Fruit fly (Drosophila melanogaster) whole organism, embryonic: ENCODE data around the gene mldr.

Source experiments
- CG10431 ChIP-seq: fragments of 200-800 bp; sonication (Bioruptor generic); optimal IDR thresholded peaks from 3 replicates; lab custom pipeline; 2018; ENCODE audit warnings: missing biosample characterization, mild to moderate bottlenecking, missing genetic modification characterization
- CG11093 ChIP-seq: fragments of 200-800 bp; sonication (Bioruptor generic); IDR thresholded peaks from 3 replicates; pipeline ENCODE4 v1.3.6; 2022; ENCODE audit warnings: missing biosample characterization, missing genetic modification characterization
- CG11723 ChIP-seq: fragments of 200-800 bp; sonication (Bioruptor generic); optimal IDR thresholded peaks from 2 replicates; lab custom pipeline; 2017; ENCODE audit warnings: missing biosample characterization, mild to moderate bottlenecking, missing genetic modification characterization
- CG13424 ChIP-seq: fragments of 200-800 bp; sonication (Bioruptor generic); optimal IDR thresholded peaks from 2 replicates; lab custom pipeline; 2019; ENCODE audit warnings: missing biosample characterization, mild to moderate bottlenecking, missing genetic modification characterization, moderate library complexity
- CG17912 ChIP-seq: fragments of 200-800 bp; sonication (Bioruptor generic); optimal IDR thresholded peaks from 2 replicates; lab custom pipeline; 2018; ENCODE audit warnings: missing biosample characterization, mild to moderate bottlenecking, missing genetic modification characterization
- CG18599 ChIP-seq: fragments of 200-800 bp; sonication (Bioruptor generic); optimal IDR thresholded peaks from 3 replicates; lab custom pipeline; 2017; ENCODE audit warnings: missing biosample characterization, missing genetic modification characterization, mild to moderate bottlenecking, moderate library complexity, missing genetic modification reagents
- CG18619 ChIP-seq: fragments of 200-800 bp; sonication (Bioruptor generic); optimal IDR thresholded peaks from 3 replicates; lab custom pipeline; 2017; ENCODE audit warnings: missing biosample characterization, mild to moderate bottlenecking, missing genetic modification characterization
- CG30403 ChIP-seq: fragments of 200-800 bp; sonication (Bioruptor generic); optimal IDR thresholded peaks from 3 replicates; lab custom pipeline; 2016; ENCODE audit warnings: missing biosample characterization, missing genetic modification characterization
- CG3065 ChIP-seq: fragments of 200-800 bp; sonication (Bioruptor generic); optimal IDR thresholded peaks from 2 replicates; lab custom pipeline; 2016; ENCODE audit warnings: missing biosample characterization, missing genetic modification characterization
- CG33557 ChIP-seq: fragments of 200-800 bp; sonication (Bioruptor generic); optimal IDR thresholded peaks from 2 replicates; lab custom pipeline; 2019; ENCODE audit warnings: missing biosample characterization, mild to moderate bottlenecking, missing genetic modification characterization, moderate library complexity
- CG3407 ChIP-seq: fragments of 200-800 bp; sonication (Bioruptor generic); optimal IDR thresholded peaks from 2 replicates; lab custom pipeline; 2018; ENCODE audit warnings: missing biosample characterization, mild to moderate bottlenecking, missing genetic modification characterization
- CG3726 ChIP-seq: fragments of 200-800 bp; sonication (Bioruptor generic); IDR thresholded peaks from 3 replicates; pipeline ENCODE4, ENCODE4 v1.3.6; 2022; ENCODE audit warnings: missing biosample characterization, missing genetic modification characterization
- CG3995 ChIP-seq: fragments of 200-800 bp; sonication (Bioruptor generic); optimal IDR thresholded peaks from 3 replicates; lab custom pipeline; 2016; ENCODE audit warnings: missing biosample characterization, missing genetic modification characterization
- CG4328 ChIP-seq: fragments of 200-800 bp; sonication (Bioruptor generic); optimal IDR thresholded peaks from 3 replicates; lab custom pipeline; 2017; ENCODE audit warnings: missing biosample characterization, missing genetic modification reagents, missing genetic modification characterization
- CG4404 ChIP-seq: fragments of 200-800 bp; sonication (Bioruptor generic); IDR thresholded peaks from 2 replicates; pipeline ENCODE4 v1.3.6; 2022; ENCODE audit warnings: missing biosample characterization, missing genetic modification characterization
- CG6791 ChIP-seq: fragments of 200-800 bp; sonication (Bioruptor generic); IDR thresholded peaks from 3 replicates; pipeline ENCODE4 v1.3.6; 2022; ENCODE audit warnings: missing biosample characterization, missing genetic modification characterization; ENCODE audit not compliant: partially characterized antibody
- CG6813 ChIP-seq: fragments of 200-800 bp; sonication (Bioruptor generic); optimal IDR thresholded peaks from 2 replicates; lab custom pipeline; 2017; ENCODE audit warnings: missing biosample characterization, missing genetic modification characterization, mild to moderate bottlenecking, moderate library complexity, missing genetic modification reagents
- CG7372 ChIP-seq: fragments of 200-800 bp; sonication (Bioruptor generic); IDR thresholded peaks from 2 replicates; pipeline ENCODE4 v1.3.6; 2022; ENCODE audit warnings: missing biosample characterization, missing genetic modification characterization
- CG8944 ChIP-seq: fragments of 200-800 bp; sonication (Bioruptor generic); optimal IDR thresholded peaks from 3 replicates; lab custom pipeline; 2016; ENCODE audit warnings: missing biosample characterization, missing genetic modification characterization
- CG9797 ChIP-seq: fragments of 200-800 bp; sonication (Bioruptor generic); optimal IDR thresholded peaks from 3 replicates; lab custom pipeline; 2018; ENCODE audit warnings: missing biosample characterization, mild to moderate bottlenecking, missing genetic modification characterization
- D19A ChIP-seq: fragments of 200-800 bp; optimal IDR thresholded peaks from 3 replicates; lab custom pipeline; 2019; ENCODE audit warnings: missing biosample characterization, mild to moderate bottlenecking, missing genetic modification characterization, moderate library complexity
- ERR ChIP-seq: fragments of 200-800 bp; sonication (Bioruptor generic); optimal IDR thresholded peaks from 2 replicates; lab custom pipeline; 2016; ENCODE audit warnings: missing biosample characterization, missing genetic modification characterization
- Eip74EF ChIP-seq, 2 experiments: fragments of 200-800 bp in 1 of 2; fragments of >200 bp in 1 of 2; sonication (Bioruptor generic) in 1 of 2; optimal IDR thresholded peaks; 2 replicates each; lab custom pipeline; 2017 to 2019; ENCODE audit warnings: missing biosample characterization in 2 of 2, missing genetic modification characterization in 2 of 2, mild to moderate bottlenecking in 1 of 2, moderate library complexity in 1 of 2
- Jarid2 ChIP-seq: fragments of 200-800 bp; sonication (Bioruptor generic); optimal IDR thresholded peaks from 3 replicates; lab custom pipeline; 2017; ENCODE audit warnings: mild to moderate bottlenecking, missing biosample characterization, missing genetic modification reagents, missing genetic modification characterization
- NC2β ChIP-seq: fragments of 200-800 bp; sonication (Bioruptor generic); optimal IDR thresholded peaks from 2 replicates; lab custom pipeline; 2016; ENCODE audit warnings: missing biosample characterization, missing genetic modification characterization
- Nf-YC ChIP-seq: fragments of 200-800 bp; optimal IDR thresholded peaks from 3 replicates; lab custom pipeline; 2019; ENCODE audit warnings: missing biosample characterization, mild to moderate bottlenecking, missing genetic modification characterization, moderate library complexity
- Scr ChIP-seq: fragments of 200-800 bp; sonication (Bioruptor generic); IDR thresholded peaks from 2 replicates; pipeline ENCODE4 v1.3.6; 2022; ENCODE audit warnings: missing biosample characterization, missing genetic modification characterization; ENCODE audit not compliant: partially characterized antibody
- Ssrp ChIP-seq: fragments of 200-800 bp; sonication (Bioruptor generic); optimal IDR thresholded peaks from 2 replicates; lab custom pipeline; 2018; ENCODE audit warnings: missing biosample characterization, mild to moderate bottlenecking, missing genetic modification characterization, moderate library complexity
- Trl ChIP-seq, 3 experiments: fragments of >200 bp in 2 of 3; fragments of 200-800 bp in 1 of 3; sonication (Bioruptor generic) in 1 of 3; optimal IDR thresholded peaks; 2 replicates in 1 of 3; 3 replicates in 2 of 3; lab custom pipeline; 2016 to 2017; ENCODE audit warnings: missing biosample characterization in 1 of 3, missing genetic modification characterization in 1 of 3
- YL-1 ChIP-seq: fragments of 200-800 bp; sonication (Bioruptor generic); optimal IDR thresholded peaks from 3 replicates; lab custom pipeline; 2017; ENCODE audit warnings: missing biosample characterization, mild to moderate bottlenecking, missing genetic modification characterization
- abd-A ChIP-seq: fragments of 200-800 bp; sonication (Bioruptor generic); optimal IDR thresholded peaks from 3 replicates; lab custom pipeline; 2019; ENCODE audit warnings: missing biosample characterization, mild to moderate bottlenecking, missing genetic modification characterization, moderate library complexity
- ase ChIP-seq: fragments of 200-800 bp; sonication (Bioruptor generic); IDR thresholded peaks from 3 replicates; pipeline ENCODE4 v1.3.6; 2022; ENCODE audit warnings: missing biosample characterization, missing genetic modification characterization
- bsh ChIP-seq, 2 experiments: fragments of 200-800 bp; sonication (Bioruptor generic); optimal IDR thresholded peaks; 2 replicates each; lab custom pipeline; 2017 to 2018; ENCODE audit warnings: mild to moderate bottlenecking in 2 of 2, missing biosample characterization in 2 of 2, missing genetic modification characterization in 2 of 2, moderate library complexity in 1 of 2
- cas ChIP-seq: fragments of 200-800 bp; sonication (Bioruptor generic); IDR thresholded peaks from 2 replicates; pipeline ENCODE4 v1.3.6; 2022; ENCODE audit warnings: missing biosample characterization, missing genetic modification characterization
- chm ChIP-seq: fragments of 200-800 bp; sonication (Bioruptor generic); IDR thresholded peaks from 2 replicates; pipeline ENCODE4 v1.3.6; 2022; ENCODE audit warnings: missing biosample characterization, missing genetic modification characterization
- esg ChIP-seq: fragments of 200-800 bp; sonication (Bioruptor generic); conservative IDR thresholded peaks from 2 replicates; pipeline ENCODE4 v1.3.6; 2022; ENCODE audit warnings: missing biosample characterization, missing genetic modification characterization
- hkb ChIP-seq, 2 experiments: fragments of 200-800 bp in 1 of 2; fragments of >200 bp in 1 of 2; sonication (Bioruptor generic) in 1 of 2; IDR thresholded peaks in 1 of 2; optimal IDR thresholded peaks in 1 of 2; 2 replicates each; pipeline versions ENCODE4 v1.3.6 to Lab custom; 2017 to 2022; ENCODE audit warnings: missing biosample characterization in 1 of 2, missing genetic modification characterization in 1 of 2
- hth ChIP-seq: fragments of >200 bp; optimal IDR thresholded peaks from 2 replicates; lab custom pipeline; 2017; ENCODE audit warnings: inconsistent platforms
- kni ChIP-seq: fragments of 200-800 bp; sonication (Bioruptor generic); optimal IDR thresholded peaks from 3 replicates; lab custom pipeline; 2017; ENCODE audit warnings: mild to moderate bottlenecking, missing biosample characterization, missing genetic modification reagents, missing genetic modification characterization
- mirr ChIP-seq: fragments of 200-800 bp; sonication (Bioruptor generic); optimal IDR thresholded peaks from 3 replicates; lab custom pipeline; 2018; ENCODE audit warnings: missing biosample characterization, mild to moderate bottlenecking, missing genetic modification characterization
- mld ChIP-seq: fragments of 200-800 bp; sonication (Bioruptor generic); IDR thresholded peaks from 3 replicates; pipeline ENCODE4 v1.3.6; 2022; ENCODE audit warnings: missing biosample characterization, missing genetic modification characterization; ENCODE audit not compliant: partially characterized antibody
- otp ChIP-seq: fragments of 200-800 bp; sonication (Bioruptor generic); IDR thresholded peaks from 3 replicates; pipeline ENCODE4, ENCODE4 v1.3.6; 2022; ENCODE audit warnings: missing biosample characterization, missing genetic modification characterization
- schlank ChIP-seq: fragments of 200-800 bp; sonication (Bioruptor generic); optimal IDR thresholded peaks from 2 replicates; lab custom pipeline; 2018; ENCODE audit warnings: missing biosample characterization, mild to moderate bottlenecking, missing genetic modification characterization
- scrt ChIP-seq: fragments of 200-800 bp; sonication (Bioruptor generic); optimal IDR thresholded peaks from 2 replicates; lab custom pipeline; 2018; ENCODE audit warnings: missing biosample characterization, mild to moderate bottlenecking, missing genetic modification characterization, moderate library complexity
- seq ChIP-seq: fragments of 200-800 bp; sonication (Bioruptor generic); IDR thresholded peaks from 2 replicates; pipeline ENCODE4 v1.3.6; 2022; ENCODE audit warnings: missing biosample characterization, missing genetic modification characterization
- stc ChIP-seq: fragments of 200-800 bp; sonication (Bioruptor generic); IDR thresholded peaks from 2 replicates; pipeline ENCODE4 v1.3.6; 2022; ENCODE audit warnings: missing biosample characterization, missing genetic modification characterization
- trem ChIP-seq: fragments of 200-800 bp; optimal IDR thresholded peaks from 3 replicates; lab custom pipeline; 2019; ENCODE audit warnings: missing biosample characterization, mild to moderate bottlenecking, missing genetic modification characterization, moderate library complexity
- wdn ChIP-seq: fragments of 200-800 bp; sonication (Bioruptor generic); IDR thresholded peaks from 2 replicates; pipeline ENCODE4 v1.3.6; 2022; ENCODE audit warnings: missing biosample characterization, missing genetic modification characterization

Gene mldr

DNA sequence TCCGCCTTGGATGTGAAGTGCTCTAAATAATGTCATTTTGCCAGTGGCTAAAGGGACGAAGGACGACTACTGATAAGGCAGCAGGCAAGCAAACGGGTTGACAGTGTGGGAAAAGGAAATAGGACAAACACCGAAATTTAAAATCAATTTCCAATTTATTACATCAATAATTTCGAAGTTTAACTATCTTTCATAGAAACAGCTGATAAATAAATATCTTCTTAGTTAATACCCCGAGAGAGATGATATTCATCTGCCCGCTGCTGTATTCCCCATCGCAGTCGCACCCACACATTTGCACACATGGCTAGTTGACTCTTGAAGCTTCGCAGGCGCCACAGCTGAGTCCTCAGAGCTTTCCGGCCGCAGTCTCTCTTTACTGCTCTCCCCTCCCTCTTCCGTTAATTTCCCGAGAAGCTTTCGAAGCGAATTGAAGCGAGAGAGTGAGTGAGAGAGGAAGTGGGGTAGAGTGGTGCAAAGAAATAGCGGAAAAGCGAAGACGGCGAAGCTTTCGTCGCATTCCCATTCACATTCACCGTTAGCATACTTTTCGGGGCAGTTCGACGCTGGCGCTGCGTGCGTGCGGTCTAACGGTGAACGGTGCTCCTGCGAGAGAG lies 25.9 kb downstream of the mldr start (continued):
- TF ChIP-seq YL-1 (GFP tag; lab: Kevin White, UChicago) (no peak), CG9797 (GFP tag; lab: Kevin White, UChicago) (no peak), CG10431 (no peak), Trl (optimal IDR thresholded peaks at IDR 0.05; lab: Kevin White, UChicago) (no peak), Trl (GFP tag; optimal IDR thresholded peaks at IDR 0.05; lab: Kevin White, UChicago) (no peak), mirr (GFP tag; lab: Kevin White, UChicago) (peak; percentile 39), Ssrp (tag; lab: Kevin White, UChicago) (no peak), esg (GFP tag; lab: Robert Waterston, UW) (peak; percentile 62), mld (no peak), seq (GFP tag; lab: Robert Waterston, UW) (peak; percentile 69), CG18619 (peak; percentile 66), hkb (optimal IDR thresholded peaks at IDR 0.05; lab: Kevin White, UChicago) (no peak), hkb (GFP tag; IDR thresholded peaks at IDR 0.05; lab: Robert Waterston, UW) (peak; percentile 84), otp (GFP tag; lab: Robert Waterston, UW) (no peak), hth (lab: Kevin White, UChicago) (no peak), ERR (GFP tag; lab: Kevin White, UChicago) (no peak), Eip74EF (GFP tag; optimal IDR thresholded peaks at IDR 0.05; lab: Kevin White, UChicago) (no peak), abd-A (tag; lab: Kevin White, UChicago) (peak; percentile 50), CG11093 (GFP tag; lab: Robert Waterston, UW) (0 out of 3 replicates have a peak, but pooled peaks have one; percentile 31), CG17912 (no peak), Scr (no peak), CG3407 (GFP tag; lab: Kevin White, UChicago) (no peak), CG6813 (GFP tag; lab: Kevin White, UChicago) (peak; percentile 75), schlank (peak; percentile 49), cas (no peak), chm (GFP tag; lab: Robert Waterston, UW) (peak; percentile 66; the same call in 1 of the 2 replicates), CG18599 (GFP tag; lab: Kevin White, UChicago) (peak; percentile 90), ase (GFP tag; lab: Robert Waterston, UW) (peak; percentile 56; the same call in 2 of the 3 replicates), bsh (GFP tag; optimal IDR thresholded peaks at IDR 0.05; lab: Kevin White, UChicago) (peak in 1 of 2 experiments; percentile 49), kni (GFP tag; lab: Kevin White, UChicago) (no peak), CG8944 (GFP tag; lab: Kevin White, UChicago) (peak; percentile 36), D19A (tag; lab: Kevin White, UChicago) (peak; percentile 20), CG33557 (GFP tag; lab: Kevin White, UChicago) (no peak), stc (peak; percentile 68), CG6791 (no peak), scrt (GFP tag; lab: Kevin White, UChicago) (peak; percentile 48), CG30403 (GFP tag; lab: Kevin White, UChicago) (peak; percentile 64), NC2β (GFP tag; lab: Kevin White, UChicago) (no peak), CG3726 (GFP tag; lab: Robert Waterston, UW) (no peak), CG4404 (GFP tag; lab: Robert Waterston, UW) (peak; percentile 33; the same call in 1 of the 2 replicates), wdn (GFP tag; lab: Robert Waterston, UW) (peak; percentile 66), trem (no peak), CG3065 (GFP tag; lab: Kevin White, UChicago) (no peak), Nf-YC (tag; lab: Kevin White, UChicago) (peak; percentile 39), CG3995 (GFP tag; lab: Kevin White, UChicago) (peak; percentile 7), CG13424 (peak; percentile 66), CG7372 (GFP tag; lab: Robert Waterston, UW) (peak; percentile 60), CG4328 (GFP tag; lab: Kevin White, UChicago) (no peak), Jarid2 (GFP tag; lab: Kevin White, UChicago) (no peak), CG11723 (GFP tag; lab: Kevin White, UChicago) (no peak)
